Worm (Caenorhabditis elegans) whole organism, mixed stage, embryonic: ENCODE results near the gene unc-5.

ENCODE experiments used
- M03D4.4 ChIP-seq: sonication (generic microtip); optimal IDR thresholded peaks from 2 replicates; lab custom pipeline; 2017; ENCODE audit warnings: mild to moderate bottlenecking, missing genetic modification characterization, missing compliant biosample characterization
- bed-3 ChIP-seq: fragments of 200-800 bp; sonication (Bioruptor generic); optimal IDR thresholded peaks from 3 replicates; lab custom pipeline; 2018; ENCODE audit warnings: mild to moderate bottlenecking, missing genetic modification characterization, moderate library complexity, missing compliant biosample characterization
- blmp-1 ChIP-seq: fragments of 150-350 bp; optimal IDR thresholded peaks from 2 replicates; lab custom pipeline; 2014; ENCODE audit warnings: missing biosample characterization, missing genetic modification characterization
- ceh-39 ChIP-seq: fragments of 150-350 bp; optimal IDR thresholded peaks from 2 replicates; lab custom pipeline; 2014; ENCODE audit warnings: missing biosample characterization, missing genetic modification characterization
- ceh-43 ChIP-seq: fragments of 200-800 bp; sonication (Bioruptor generic); optimal IDR thresholded peaks from 2 replicates; lab custom pipeline; 2018; ENCODE audit warnings: mild to moderate bottlenecking, missing genetic modification characterization, moderate library complexity, missing compliant biosample characterization
- ces-1 ChIP-seq: fragments of 150-350 bp; optimal IDR thresholded peaks from 2 replicates; lab custom pipeline; 2014; ENCODE audit warnings: missing biosample characterization, missing genetic modification reagents, missing genetic modification characterization
- cnd-1 ChIP-seq: fragments of 200-800 bp; sonication (Bioruptor generic); optimal IDR thresholded peaks from 2 replicates; lab custom pipeline; 2018; ENCODE audit warnings: mild to moderate bottlenecking, missing genetic modification characterization, missing compliant biosample characterization
- drap-1 ChIP-seq: fragments of 200-800 bp; sonication (Bioruptor generic); optimal IDR thresholded peaks from 3 replicates; lab custom pipeline; 2018; ENCODE audit warnings: mild to moderate bottlenecking, missing genetic modification characterization, missing compliant biosample characterization
- elt-1 ChIP-seq: sonication (generic microtip); optimal IDR thresholded peaks from 2 replicates; lab custom pipeline; 2017; ENCODE audit warnings: missing genetic modification characterization, mild to moderate bottlenecking, missing compliant biosample characterization, antibody characterized with exemption, moderate library complexity, borderline replicate concordance; ENCODE audit not compliant: insufficient read depth
- elt-3 ChIP-seq: fragments of 150-350 bp; optimal IDR thresholded peaks from 2 replicates; lab custom pipeline; 2014; ENCODE audit warnings: missing biosample characterization, missing genetic modification characterization
- flh-1 ChIP-seq: fragments of 200-800 bp; sonication (Bioruptor generic); optimal IDR thresholded peaks from 2 replicates; lab custom pipeline; 2018; ENCODE audit warnings: mild to moderate bottlenecking, missing genetic modification characterization, moderate library complexity, missing compliant biosample characterization
- ham-2 ChIP-seq: fragments of 200-800 bp; sonication (Bioruptor generic); optimal IDR thresholded peaks from 2 replicates; lab custom pipeline; 2018; ENCODE audit warnings: mild to moderate bottlenecking, missing genetic modification characterization, missing compliant biosample characterization
- hlh-1 ChIP-seq: fragments of 150-350 bp; optimal IDR thresholded peaks from 2 replicates; lab custom pipeline; 2014; ENCODE audit warnings: missing biosample characterization, missing genetic modification reagents, missing genetic modification characterization
- lin-13 ChIP-seq: fragments of 150-350 bp; optimal IDR thresholded peaks from 2 replicates; lab custom pipeline; 2014; ENCODE audit warnings: missing biosample characterization, missing genetic modification characterization
- lin-32 ChIP-seq: fragments of 200-800 bp; sonication (Bioruptor generic); optimal IDR thresholded peaks from 2 replicates; lab custom pipeline; 2018; ENCODE audit warnings: mild to moderate bottlenecking, missing genetic modification characterization, missing compliant biosample characterization
- lsy-2 ChIP-seq: fragments of 150-350 bp; optimal IDR thresholded peaks from 2 replicates; lab custom pipeline; 2014; ENCODE audit warnings: missing biosample characterization, missing genetic modification characterization
- mab-5 ChIP-seq: fragments of 150-350 bp; optimal IDR thresholded peaks from 2 replicates; lab custom pipeline; 2014; ENCODE audit warnings: missing biosample characterization, missing genetic modification characterization
- mep-1 ChIP-seq: fragments of 150-350 bp; optimal IDR thresholded peaks from 2 replicates; lab custom pipeline; 2017; ENCODE audit warnings: missing biosample characterization, missing genetic modification reagents, missing genetic modification characterization, inconsistent platforms
- mls-2 ChIP-seq: sonication (generic microtip); optimal IDR thresholded peaks from 2 replicates; lab custom pipeline; 2016; ENCODE audit warnings: mild to moderate bottlenecking, missing genetic modification characterization, moderate library complexity, missing compliant biosample characterization
- nhr-12 ChIP-seq: fragments of 150-350 bp; optimal IDR thresholded peaks from 2 replicates; lab custom pipeline; 2014; ENCODE audit warnings: missing biosample characterization, missing genetic modification characterization
- nhr-28 ChIP-seq: fragments of 150-350 bp; optimal IDR thresholded peaks from 2 replicates; lab custom pipeline; 2014; ENCODE audit warnings: missing biosample characterization, missing genetic modification characterization
- nhr-76 ChIP-seq: sonication (generic microtip); optimal IDR thresholded peaks from 2 replicates; lab custom pipeline; 2017; ENCODE audit warnings: missing biosample characterization, missing genetic modification characterization
- pha-4 ChIP-seq: fragments of 150-350 bp; optimal IDR thresholded peaks from 2 replicates; lab custom pipeline; 2018; ENCODE audit warnings: missing biosample characterization, missing genetic modification reagents, missing genetic modification characterization
- snpc-4 ChIP-seq: fragments of 150-350 bp; optimal IDR thresholded peaks from 2 replicates; lab custom pipeline; 2014; ENCODE audit warnings: missing biosample characterization, missing genetic modification characterization
- sptf-1 ChIP-seq: sonication (generic microtip); optimal IDR thresholded peaks from 2 replicates; lab custom pipeline; 2017; ENCODE audit warnings: mild to moderate bottlenecking, missing genetic modification characterization, moderate library complexity, missing compliant biosample characterization
- tbx-8 ChIP-seq: fragments of 200-800 bp; sonication (Bioruptor generic); optimal IDR thresholded peaks from 2 replicates; lab custom pipeline; 2018; ENCODE audit warnings: mild to moderate bottlenecking, missing genetic modification characterization, moderate library complexity, missing compliant biosample characterization
- unc-120 ChIP-seq: sonication (generic microtip); optimal IDR thresholded peaks from 2 replicates; lab custom pipeline; 2017; ENCODE audit warnings: missing genetic modification characterization, missing compliant biosample characterization; ENCODE audit not compliant: poor library complexity, severe bottlenecking
- unc-39 ChIP-seq: fragments of 150-350 bp; optimal IDR thresholded peaks from 2 replicates; lab custom pipeline; 2014; ENCODE audit warnings: missing biosample characterization, missing genetic modification characterization
- unc-62 ChIP-seq: fragments of 150-350 bp; optimal IDR thresholded peaks from 2 replicates; lab custom pipeline; 2014; ENCODE audit warnings: missing biosample characterization, missing genetic modification reagents, missing genetic modification characterization
- zip-8 ChIP-seq: fragments of 150-350 bp; optimal IDR thresholded peaks from 2 replicates; lab custom pipeline; 2014; ENCODE audit warnings: missing biosample characterization, missing genetic modification characterization
- ztf-11 ChIP-seq: fragments of 150-350 bp; optimal IDR thresholded peaks from 2 replicates; lab custom pipeline; 2014; ENCODE audit warnings: missing biosample characterization, missing genetic modification characterization

unc-5 gene

DNA sequence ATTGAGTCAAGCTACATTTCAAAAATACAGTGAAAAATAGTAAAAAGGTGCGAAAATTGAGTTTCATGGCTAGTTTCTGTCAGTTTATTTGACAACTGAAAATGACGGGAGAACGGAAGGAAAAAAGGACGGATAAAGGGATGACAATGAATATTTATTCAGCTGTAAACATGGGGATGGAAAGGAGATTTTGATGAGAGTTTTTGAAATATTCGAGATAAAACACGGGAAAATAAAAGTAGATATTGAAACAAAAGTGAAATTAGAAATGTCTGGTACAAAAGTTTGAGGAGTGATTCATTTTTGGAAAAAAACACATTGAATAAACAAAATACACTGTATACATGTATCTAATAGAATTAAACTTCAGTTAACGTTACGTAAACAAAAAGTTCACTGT lies 45.9 kb downstream of the unc-5 start, which contains the start of gene T11F8.12:
T11F8.12 (minus strand) TSS at position 101 of the 400 bp plus-strand sequence.
- TF ChIP-seq mls-2 (tag; lab: Kevin White, UChicago) (no peak), zip-8 (tag; lab: Kevin White, UChicago) (no peak), sptf-1 (tag; lab: Kevin White, UChicago) (no peak), hlh-1 (tag; lab: Kevin White, UChicago) (no peak), mab-5 (tag; lab: Kevin White, UChicago) (no peak), ceh-39 (tag; lab: Kevin White, UChicago) (no peak), pha-4 (tag; lab: Kevin White, UChicago) (no peak), snpc-4 (tag; lab: Kevin White, UChicago) (no peak), nhr-12 (no peak), blmp-1 (tag; lab: Kevin White, UChicago) (no peak), ceh-43 (no peak), mep-1 (no peak), ham-2 (no peak), elt-1 (tag; lab: Kevin White, UChicago) (no peak)

DNA sequence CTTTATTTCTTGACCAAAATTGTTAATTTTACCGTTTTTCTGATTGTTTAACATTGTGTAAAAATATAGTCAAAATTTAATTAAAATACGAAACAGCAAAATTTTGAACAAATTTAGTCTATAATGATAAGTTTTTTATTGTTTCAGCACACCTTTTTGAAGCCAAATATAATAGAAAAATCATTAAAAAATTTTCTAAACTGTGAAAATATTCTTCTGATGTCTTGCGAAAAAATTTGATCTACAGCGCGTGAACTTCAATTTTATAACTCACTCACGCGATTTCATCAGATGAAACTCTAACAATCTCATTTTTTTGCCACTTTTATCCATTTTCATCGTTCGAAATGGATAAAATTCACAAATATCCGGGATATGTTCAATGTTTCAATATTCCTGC lies 48.8 kb downstream of the unc-5 start, which contains the start of gene T11F8.1:
T11F8.1 (plus strand) TSS at position 301 of the 400 bp plus-strand sequence.
- TF ChIP-seq blmp-1 (tag; lab: Kevin White, UChicago) (no peak), drap-1 (GFP tag; lab: Kevin White, UChicago) (no peak), lsy-2 (tag; lab: Kevin White, UChicago) (no peak), ham-2 (no peak), zip-8 (tag; lab: Kevin White, UChicago) (no peak), unc-62 (GFP tag; lab: Kevin White, UChicago) (no peak), pha-4 (tag; lab: Kevin White, UChicago) (no peak), unc-120 (tag; lab: Kevin White, UChicago) (no peak), lin-32 (GFP tag; lab: Kevin White, UChicago) (no peak), mab-5 (tag; lab: Kevin White, UChicago) (no peak), elt-3 (tag; lab: Kevin White, UChicago) (no peak), ces-1 (GFP tag; lab: Kevin White, UChicago) (no peak), unc-39 (tag; lab: Kevin White, UChicago) (no peak), cnd-1 (tag; lab: Kevin White, UChicago) (no peak), elt-1 (tag; lab: Kevin White, UChicago) (no peak), ceh-39 (tag; lab: Kevin White, UChicago) (no peak), bed-3 (GFP tag; lab: Kevin White, UChicago) (no peak)

DNA sequence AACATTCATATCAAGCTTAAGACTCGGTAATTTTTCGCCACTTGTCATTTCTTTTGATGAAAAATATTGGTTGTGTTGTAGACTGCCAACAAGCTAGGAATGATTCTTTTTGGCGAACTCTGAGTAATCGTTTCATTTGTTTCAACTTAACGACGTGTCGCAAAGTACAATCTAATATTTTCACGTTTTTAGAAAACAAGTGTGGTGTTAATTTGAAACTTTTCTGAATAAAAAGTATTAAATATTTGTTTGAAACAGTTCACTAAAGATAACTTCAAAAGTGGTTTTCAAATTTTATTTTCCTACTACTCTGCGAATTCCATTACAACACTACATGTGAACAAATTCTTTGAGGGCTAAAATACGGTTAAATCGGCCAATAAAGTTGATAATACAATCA lies 51.7 kb downstream of the unc-5 start, which contains the start of gene T11F8.4:
T11F8.4 (minus strand) TSS at position 101 of the 400 bp plus-strand sequence.
- TF ChIP-seq M03D4.4 (tag; lab: Kevin White, UChicago) = no peak
- no peak for TF ChIP-seq unc-120 (tag; lab: Kevin White, UChicago)
- TF ChIP-seq elt-3 (tag; lab: Kevin White, UChicago) = no peak
- TF ChIP-seq bed-3 (GFP tag; lab: Kevin White, UChicago) = no peak
- no peak for TF ChIP-seq nhr-76 (tag; lab: Kevin White, UChicago)
- TF ChIP-seq lin-13 = no peak
- no peak for TF ChIP-seq blmp-1 (tag; lab: Kevin White, UChicago)
- TF ChIP-seq zip-8 (tag; lab: Kevin White, UChicago) = no peak
- no peak for TF ChIP-seq elt-1 (tag; lab: Kevin White, UChicago)

DNA sequence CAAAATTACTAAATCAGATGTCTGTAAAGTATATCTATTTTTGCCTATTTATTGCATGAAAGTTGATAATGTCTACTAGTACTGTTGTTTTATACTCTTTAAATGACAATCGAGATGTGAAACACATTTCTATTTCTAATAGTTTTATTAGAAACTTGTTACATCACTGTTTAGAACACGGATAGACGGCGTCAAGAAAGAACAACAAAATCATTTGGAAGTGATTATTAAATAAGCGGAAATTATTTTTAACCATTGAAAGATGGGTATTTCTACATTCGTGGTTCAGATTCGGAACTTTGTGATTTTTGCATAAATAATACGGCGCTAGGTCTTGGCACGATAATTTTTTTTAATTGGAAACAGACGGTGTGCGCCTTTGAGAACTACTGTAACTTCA lies 55.0 kb downstream of the unc-5 start:
- TF ChIP-seq tbx-8 (GFP tag; lab: Kevin White, UChicago) = no peak
- TF ChIP-seq nhr-28 (tag; lab: Kevin White, UChicago) = no peak
- TF ChIP-seq lsy-2 (tag; lab: Kevin White, UChicago) = no peak
- TF ChIP-seq ztf-11 (tag; lab: Kevin White, UChicago) = no peak
- no peak for TF ChIP-seq snpc-4 (tag; lab: Kevin White, UChicago)
- TF ChIP-seq lin-13 = no peak
- no peak for TF ChIP-seq ham-2
- TF ChIP-seq unc-120 (tag; lab: Kevin White, UChicago) = no peak
- TF ChIP-seq lin-32 (GFP tag; lab: Kevin White, UChicago) = no peak
- TF ChIP-seq blmp-1 (tag; lab: Kevin White, UChicago) = no peak
- TF ChIP-seq cnd-1 (tag; lab: Kevin White, UChicago) = no peak
- no peak for TF ChIP-seq ceh-43
- TF ChIP-seq zip-8 (tag; lab: Kevin White, UChicago) = no peak
- TF ChIP-seq mls-2 (tag; lab: Kevin White, UChicago) = no peak
- TF ChIP-seq flh-1 (GFP tag; lab: Kevin White, UChicago) = no peak
